Fruit fly (Drosophila melanogaster) whole organism, pupa: ENCODE measurements around the gene Glut3.

Source experiments
- CG10348 ChIP-seq: fragments of 200-800 bp; sonication (Bioruptor generic); IDR thresholded peaks from 2 replicates; pipeline ENCODE4 v1.3.6; 2022; ENCODE audit warnings: missing biosample characterization, missing genetic modification characterization
- CG12605 ChIP-seq: fragments of 200-800 bp; sonication (Bioruptor generic); IDR thresholded peaks from 2 replicates; pipeline ENCODE4 v1.3.6; 2022; ENCODE audit warnings: missing biosample characterization, missing genetic modification characterization
- CG13204 ChIP-seq: fragments of 200-800 bp; sonication (Bioruptor generic); optimal IDR thresholded peaks from 2 replicates; lab custom pipeline; 2018; ENCODE audit warnings: missing biosample characterization, mild to moderate bottlenecking, missing genetic modification characterization, moderate library complexity
- CG14655 ChIP-seq: fragments of 200-800 bp; sonication (Bioruptor generic); optimal IDR thresholded peaks from 3 replicates; lab custom pipeline; 2017; ENCODE audit warnings: mild to moderate bottlenecking, missing biosample characterization, missing genetic modification reagents, missing genetic modification characterization
- CG15710 ChIP-seq: fragments of 200-800 bp; sonication (Bioruptor generic); optimal IDR thresholded peaks from 2 replicates; lab custom pipeline; 2018; ENCODE audit warnings: missing biosample characterization, mild to moderate bottlenecking, missing genetic modification characterization, moderate library complexity
- CG17806 ChIP-seq: fragments of 200-800 bp; sonication (Bioruptor generic); optimal IDR thresholded peaks from 2 replicates; lab custom pipeline; 2018; ENCODE audit warnings: missing biosample characterization, mild to moderate bottlenecking, missing genetic modification characterization, moderate library complexity
- CG32121 ChIP-seq: fragments of 200-800 bp; sonication (Bioruptor generic); IDR thresholded peaks from 2 replicates; pipeline ENCODE4 v1.3.6; 2022; ENCODE audit warnings: missing biosample characterization, missing genetic modification characterization
- CG34367 ChIP-seq: fragments of 200-800 bp; sonication (Bioruptor generic); optimal IDR thresholded peaks from 2 replicates; lab custom pipeline; 2018; ENCODE audit warnings: missing biosample characterization, mild to moderate bottlenecking, missing genetic modification characterization
- CG4496 ChIP-seq: fragments of 200-800 bp; sonication (Bioruptor generic); IDR thresholded peaks from 3 replicates; pipeline ENCODE4 v1.3.6; 2022; ENCODE audit warnings: missing biosample characterization, missing genetic modification characterization
- CG8159 ChIP-seq: fragments of 200-800 bp; sonication (Bioruptor generic); optimal IDR thresholded peaks from 3 replicates; lab custom pipeline; 2018; ENCODE audit warnings: missing biosample characterization, mild to moderate bottlenecking, missing genetic modification characterization, moderate library complexity
- CG8301 ChIP-seq: fragments of 200-800 bp; sonication (Bioruptor generic); optimal IDR thresholded peaks from 2 replicates; lab custom pipeline; 2018; ENCODE audit warnings: missing biosample characterization, mild to moderate bottlenecking, missing genetic modification characterization
- CG9948 ChIP-seq: fragments of 200-800 bp; sonication (Bioruptor generic); optimal IDR thresholded peaks from 2 replicates; lab custom pipeline; 2018; ENCODE audit warnings: missing biosample characterization, mild to moderate bottlenecking, missing genetic modification characterization, moderate library complexity
- D1 ChIP-seq: fragments of 200-800 bp; sonication (Bioruptor generic); optimal IDR thresholded peaks from 2 replicates; lab custom pipeline; 2018; ENCODE audit warnings: missing biosample characterization, mild to moderate bottlenecking, missing genetic modification characterization, moderate library complexity
- EcR ChIP-seq: fragments of 200-800 bp; sonication (Bioruptor generic); optimal IDR thresholded peaks from 3 replicates; lab custom pipeline; 2019; ENCODE audit warnings: missing biosample characterization, missing genetic modification characterization, mild to moderate bottlenecking, moderate library complexity, missing genetic modification reagents
- Ets98B ChIP-seq: fragments of 200-800 bp; sonication (Bioruptor generic); IDR thresholded peaks from 2 replicates; pipeline ENCODE4 v1.3.6; 2022; ENCODE audit warnings: missing biosample characterization, missing genetic modification characterization
- Pif1A ChIP-seq: fragments of 200-800 bp; sonication (Bioruptor generic); optimal IDR thresholded peaks from 3 replicates; lab custom pipeline; 2016; ENCODE audit warnings: missing biosample characterization, missing genetic modification characterization
- Pif1B ChIP-seq: fragments of 200-800 bp; sonication (Bioruptor generic); optimal IDR thresholded peaks from 3 replicates; lab custom pipeline; 2016; ENCODE audit warnings: missing biosample characterization, missing genetic modification characterization
- Snoo ChIP-seq: fragments of 200-800 bp; sonication (Bioruptor generic); optimal IDR thresholded peaks from 3 replicates; lab custom pipeline; 2017; ENCODE audit warnings: missing biosample characterization, mild to moderate bottlenecking, missing genetic modification characterization, inconsistent platforms
- fd96Ca ChIP-seq: fragments of 200-800 bp; sonication (Bioruptor generic); IDR thresholded peaks from 3 replicates; pipeline ENCODE4 v1.3.6; 2022; ENCODE audit warnings: missing biosample characterization, missing genetic modification characterization
- gl ChIP-seq: fragments of 200-800 bp; sonication (Bioruptor generic); optimal IDR thresholded peaks from 2 replicates; lab custom pipeline; 2018; ENCODE audit warnings: missing biosample characterization, mild to moderate bottlenecking, missing genetic modification characterization
- rn ChIP-seq: fragments of 200-800 bp; sonication (Bioruptor generic); IDR thresholded peaks from 2 replicates; pipeline ENCODE4 v1.3.6; 2022; ENCODE audit warnings: missing biosample characterization, missing genetic modification characterization

The Glut3 gene

dm6 chr3R:16773176-16773702 is 14.9 kb upstream of the Glut3 start:
- TF ChIP-seq CG34367 (tag; lab: Kevin White, UChicago) (no peak), Ets98B (GFP tag; lab: Robert Waterston, UW) (no peak), Pif1A (no peak), CG4496 (GFP tag; lab: Robert Waterston, UW) (no peak), fd96Ca (no peak), CG32121 (GFP tag; lab: Robert Waterston, UW) (no peak), Snoo (tag; lab: Kevin White, UChicago) (no peak), gl (no peak), CG17806 (tag; lab: Kevin White, UChicago) (no peak), EcR (GFP tag; lab: Kevin White, UChicago) (no peak), CG8301 (no peak), CG12605 (GFP tag; lab: Robert Waterston, UW) (no peak), CG15710 (no peak), CG13204 (GFP tag; lab: Kevin White, UChicago) (no peak), CG9948 (tag; lab: Kevin White, UChicago) (no peak), CG14655 (GFP tag; lab: Kevin White, UChicago) (no peak), CG10348 (GFP tag; lab: Robert Waterston, UW) (no peak), D1 (no peak), CG8159 (tag; lab: Kevin White, UChicago) (no peak), rn (no peak)

- no peak for TF ChIP-seq gl
- TF ChIP-seq CG12605 (GFP tag; lab: Robert Waterston, UW), result no peak
- TF ChIP-seq fd96Ca, result peak; percentile 28; the same call in 1 of the 3 replicates
These were observed 5.7 kb upstream of the Glut3 start for dm6 chr3R:16782401-16782800.

- TF ChIP-seq CG12605 (GFP tag; lab: Robert Waterston, UW), result no peak
- no peak for TF ChIP-seq CG14655 (GFP tag; lab: Kevin White, UChicago)
- TF ChIP-seq Ets98B (GFP tag; lab: Robert Waterston, UW), result no peak
- no peak for TF ChIP-seq CG9948 (tag; lab: Kevin White, UChicago)
- no peak for TF ChIP-seq D1
- TF ChIP-seq rn, result no peak
- no peak for TF ChIP-seq CG10348 (GFP tag; lab: Robert Waterston, UW)
- no peak for TF ChIP-seq Snoo (tag; lab: Kevin White, UChicago)
- no peak for TF ChIP-seq CG8301
- TF ChIP-seq EcR (GFP tag; lab: Kevin White, UChicago), result no peak
- TF ChIP-seq CG4496 (GFP tag; lab: Robert Waterston, UW), result no peak
- no peak for TF ChIP-seq CG8159 (tag; lab: Kevin White, UChicago)
- TF ChIP-seq Pif1B (GFP tag; lab: Kevin White, UChicago), result no peak
- no peak for TF ChIP-seq gl
- TF ChIP-seq CG15710, result no peak
- TF ChIP-seq CG34367 (tag; lab: Kevin White, UChicago), result no peak
- TF ChIP-seq CG32121 (GFP tag; lab: Robert Waterston, UW), result no peak
- TF ChIP-seq CG17806 (tag; lab: Kevin White, UChicago), result no peak
- no peak for TF ChIP-seq Pif1A
These were observed 4.9 kb upstream of the Glut3 start for dm6 chr3R:16783148-16783708.

- TF ChIP-seq CG12605 (GFP tag; lab: Robert Waterston, UW) (no peak), EcR (GFP tag; lab: Kevin White, UChicago) (no peak), Snoo (tag; lab: Kevin White, UChicago) (no peak), CG17806 (tag; lab: Kevin White, UChicago) (no peak), CG10348 (GFP tag; lab: Robert Waterston, UW) (no peak), CG9948 (tag; lab: Kevin White, UChicago) (no peak), gl (no peak), CG15710 (no peak), Ets98B (GFP tag; lab: Robert Waterston, UW) (no peak), Pif1A (no peak), D1 (no peak), fd96Ca (no peak), CG13204 (GFP tag; lab: Kevin White, UChicago) (no peak), CG14655 (GFP tag; lab: Kevin White, UChicago) (no peak), rn (no peak), CG8301 (no peak)
These were observed 4.1 kb upstream of the Glut3 start for dm6 chr3R:16783976-16784375.

- TF ChIP-seq Snoo (tag; lab: Kevin White, UChicago), result no peak
- TF ChIP-seq CG32121 (GFP tag; lab: Robert Waterston, UW), result no peak
- TF ChIP-seq CG17806 (tag; lab: Kevin White, UChicago), result no peak
- TF ChIP-seq, all 21 proteins: peak for 0
These were observed 3.1 kb upstream of the Glut3 start for dm6 chr3R:16785056-16785455.

- TF ChIP-seq CG12605 (GFP tag; lab: Robert Waterston, UW) (no peak), D1 (no peak), CG14655 (GFP tag; lab: Kevin White, UChicago) (no peak), CG10348 (GFP tag; lab: Robert Waterston, UW) (no peak), CG8301 (no peak), Snoo (tag; lab: Kevin White, UChicago) (no peak), CG9948 (tag; lab: Kevin White, UChicago) (no peak), CG4496 (GFP tag; lab: Robert Waterston, UW) (no peak), CG17806 (tag; lab: Kevin White, UChicago) (no peak), EcR (GFP tag; lab: Kevin White, UChicago) (no peak), Ets98B (GFP tag; lab: Robert Waterston, UW) (no peak), gl (no peak), CG8159 (tag; lab: Kevin White, UChicago) (no peak), CG32121 (GFP tag; lab: Robert Waterston, UW) (no peak), Pif1B (GFP tag; lab: Kevin White, UChicago) (no peak), Pif1A (no peak)
These were observed 733 bp upstream of the Glut3 start for dm6 chr3R:16787378-16787777.
